Fruit fly (Drosophila melanogaster): ENCODE data around the gene Mulk.
A peak's percentile ranks its signal among the peaks of the same experiment; 100 is the strongest.

Mulk gene

dm6 chr2L:10306518-10307260, 36.8 kb downstream of the Mulk start, which contains the start of the genes CG5390 and CG4968 (continued):
- TF ChIP-seq sc (optimal IDR thresholded peaks at IDR 0.05) (no peak), sc (GFP tag; optimal IDR thresholded peaks at IDR 0.05) (peak; percentile 28), CG10147 (GFP tag; optimal IDR thresholded peaks at IDR 0.05) (peak; percentile 70), luna (GFP tag; optimal IDR thresholded peaks at IDR 0.05) (no peak), zen (tag; optimal IDR thresholded peaks at IDR 0.05) (peak; percentile 33), Optix (GFP tag; IDR thresholded peaks at IDR 0.05) (no peak), Ptx1 (GFP tag; IDR thresholded peaks at IDR 0.05) (peak; percentile 50; the same call in 1 of the 2 replicates), al (GFP tag; IDR thresholded peaks at IDR 0.05) (peak; percentile 55), Meics (GFP tag; optimal IDR thresholded peaks at IDR 0.05) (peak; percentile 78), sima (GFP tag; optimal IDR thresholded peaks at IDR 0.05) (no peak), CG11247 (GFP tag; IDR thresholded peaks at IDR 0.05) (0 out of 2 replicates have a peak, but pooled peaks have one; percentile 34), CG18262 (tag; optimal IDR thresholded peaks at IDR 0.05) (peak; percentile 69), nerfin-1 (tag; optimal IDR thresholded peaks at IDR 0.05) (peak; percentile 60), cas (GFP tag; IDR thresholded peaks at IDR 0.05) (peak; percentile 59; the same call in 1 of the 2 replicates), Dbx (GFP tag; IDR thresholded peaks at IDR 0.05) (peak; percentile 58; the same call in 1 of the 3 replicates), MBD-R2 (GFP tag; IDR thresholded peaks at IDR 0.05) (peak; percentile 87), PHDP (tag; optimal IDR thresholded peaks at IDR 0.05) (peak; percentile 80), chinmo (GFP tag; IDR thresholded peaks at IDR 0.05; ENCODE audit: partially characterized antibody) (0 out of 4 replicates have a peak, but pooled peaks have one; percentile 65), CG12942 (GFP tag; optimal IDR thresholded peaks at IDR 0.05) (peak; percentile 52), CG7372 (GFP tag; IDR thresholded peaks at IDR 0.05) (peak; percentile 66), zfh2 (GFP tag; optimal IDR thresholded peaks at IDR 0.05) (peak; percentile 5), CG13894 (tag; optimal IDR thresholded peaks at IDR 0.05) (peak; percentile 88), zen2 (GFP tag; IDR thresholded peaks at IDR 0.05; ENCODE audit: partially characterized antibody) (no peak; the same call in 2 of the 3 replicates), GATAe (GFP tag; conservative IDR thresholded peaks at IDR 0.05) (no peak), CG16813 (GFP tag; IDR thresholded peaks at IDR 0.05; ENCODE audit: partially characterized antibody) (peak; percentile 32; the same call in 1 of the 3 replicates), CG34422 (GFP tag; IDR thresholded peaks at IDR 0.05) (peak; percentile 75), CG34224 (GFP tag; IDR thresholded peaks at IDR 0.05; ENCODE audit: partially characterized antibody) (peak; percentile 51; the same call in 2 of the 3 replicates), klu (GFP tag; IDR thresholded peaks at IDR 0.05) (no peak), lmd (GFP tag; IDR thresholded peaks at IDR 0.05) (peak; percentile 66), salm (tag; optimal IDR thresholded peaks at IDR 0.05) (peak; percentile 58), peb (GFP tag; IDR thresholded peaks at IDR 0.05) (no peak), Xrp1 (GFP tag; IDR thresholded peaks at IDR 0.05) (peak; percentile 62; the same call in 1 of the 2 replicates), CG43689 (GFP tag; IDR thresholded peaks at IDR 0.05) (0 out of 2 replicates have a peak, but pooled peaks have one; percentile 44), Hr51 (GFP tag; optimal IDR thresholded peaks at IDR 0.05) (peak; percentile 30 to 83), Sry-β (GFP tag; optimal IDR thresholded peaks at IDR 0.05) (peak; percentile 1), hbn (GFP tag; IDR thresholded peaks at IDR 0.05; ENCODE audit: partially characterized antibody) (no peak), tgo (GFP tag; IDR thresholded peaks at IDR 0.05) (peak; percentile 45; the same call in 1 of the 3 replicates), CG7839 (tag; optimal IDR thresholded peaks at IDR 0.05) (no peak), Atf6 (GFP tag; IDR thresholded peaks at IDR 0.05) (peak; percentile 75; the same call in 1 of the 2 replicates), CG17568 (GFP tag; optimal IDR thresholded peaks at IDR 0.05) (peak; percentile 57), CG9727 (GFP tag; optimal IDR thresholded peaks at IDR 0.05) (peak; percentile 52), ac (GFP tag; optimal IDR thresholded peaks at IDR 0.05) (no peak), CG6765 (GFP tag; optimal IDR thresholded peaks at IDR 0.05) (peak; percentile 62), CG4707 (GFP tag; optimal IDR thresholded peaks at IDR 0.05) (peak; percentile 38), lola (GFP tag; optimal IDR thresholded peaks at IDR 0.05) (peak in 1 of 3 experiments; percentile 36), MESR4 (GFP tag; optimal IDR thresholded peaks at IDR 0.05) (peak; percentile 81), CG8290 (GFP tag; optimal IDR thresholded peaks at IDR 0.05) (peak; percentile 66), CG8290 (tag; optimal IDR thresholded peaks at IDR 0.05) (no peak)

Data from whole organism, embryonic.